Worm (Caenorhabditis elegans) whole organism, young adult: ENCODE measurements around the gene dph-3.

Experiments
- B0019.2 ChIP-seq: fragments of 200-800 bp; sonication (Bioruptor generic); conservative IDR thresholded peaks from 2 replicates; pipeline ENCODE4 v1.3.6; 2022; ENCODE audit warnings: missing genetic modification reagents, missing genetic modification characterization, missing compliant biosample characterization
- C17E4.6 ChIP-seq: fragments of 200-800 bp; sonication (Bioruptor generic); IDR thresholded peaks from 2 replicates; pipeline ENCODE4 v1.3.6; 2022; ENCODE audit warnings: missing genetic modification reagents, missing genetic modification characterization, missing compliant biosample characterization
- D2030.7 ChIP-seq: fragments of 200-800 bp; sonication (Bioruptor generic); IDR thresholded peaks from 2 replicates; pipeline ENCODE4 v1.3.6; 2022; ENCODE audit warnings: missing genetic modification reagents, missing genetic modification characterization, missing compliant biosample characterization
- F37B4.10 ChIP-seq: fragments of 200-800 bp; sonication (Bioruptor generic); IDR thresholded peaks from 2 replicates; pipeline ENCODE4 v1.3.6; 2022; ENCODE audit warnings: missing genetic modification characterization, missing compliant biosample characterization
- F39B2.1 ChIP-seq: fragments of 200-800 bp; sonication (Bioruptor generic); IDR thresholded peaks from 2 replicates; pipeline ENCODE4 v1.3.6; 2022; ENCODE audit warnings: missing genetic modification reagents, missing genetic modification characterization, missing compliant biosample characterization
- T26A5.8 ChIP-seq: sonication (generic microtip); optimal IDR thresholded peaks from 2 replicates; lab custom pipeline; 2016; ENCODE audit warnings: missing genetic modification characterization, missing compliant biosample characterization
- Y67H2A.10 ChIP-seq: fragments of 200-800 bp; sonication (Bioruptor generic); conservative IDR thresholded peaks from 2 replicates; pipeline ENCODE4 v1.3.6; 2022; ENCODE audit warnings: missing genetic modification reagents, missing genetic modification characterization, missing compliant biosample characterization
- ZK185.1 ChIP-seq: sonication (generic microtip); optimal IDR thresholded peaks from 2 replicates; lab custom pipeline; 2016; ENCODE audit warnings: mild to moderate bottlenecking, missing genetic modification characterization, missing compliant biosample characterization; ENCODE audit not compliant: poor library complexity, severe bottlenecking
- ama-1 ChIP-seq, 3 experiments: fragments of 150-350 bp in 1 of 3; sonication (generic microtip) in 2 of 3; optimal IDR thresholded peaks; 2 replicates each; lab custom pipeline; 2014 to 2018; ENCODE audit warnings: missing biosample characterization in 2 of 3, missing genetic modification characterization in 2 of 3, missing genetic modification reagents in 2 of 3
- aptf-3 ChIP-seq: fragments of 200-800 bp; sonication (Bioruptor generic); IDR thresholded peaks from 2 replicates; pipeline ENCODE4 v1.3.6; 2022; ENCODE audit warnings: missing genetic modification characterization, missing compliant biosample characterization
- athp-1 ChIP-seq: sonication (generic microtip); optimal IDR thresholded peaks from 2 replicates; lab custom pipeline; 2017; ENCODE audit warnings: mild to moderate bottlenecking, missing genetic modification characterization, missing compliant biosample characterization
- attf-5 ChIP-seq: fragments of 200-800 bp; sonication (Bioruptor generic); optimal IDR thresholded peaks from 2 replicates; lab custom pipeline; 2018; ENCODE audit warnings: mild to moderate bottlenecking, missing genetic modification characterization, missing compliant biosample characterization
- cebp-1 ChIP-seq, 2 experiments: fragments of 200-800 bp in 1 of 2; sonication (Bioruptor generic) in 1 of 2; sonication (generic microtip) in 1 of 2; IDR thresholded peaks in 1 of 2; optimal IDR thresholded peaks in 1 of 2; 2 replicates each; pipeline versions ENCODE4 v1.3.6 to Lab custom; 2017 to 2022; ENCODE audit warnings: missing compliant biosample characterization in 2 of 2, missing genetic modification characterization in 2 of 2, mild to moderate bottlenecking in 1 of 2, missing genetic modification reagents in 1 of 2, moderate library complexity in 1 of 2
- cebp-2 ChIP-seq: fragments of 200-800 bp; sonication (Bioruptor generic); IDR thresholded peaks from 2 replicates; pipeline ENCODE4 v1.3.6; 2022; ENCODE audit warnings: missing genetic modification characterization, missing compliant biosample characterization
- ceh-100 ChIP-seq: fragments of 200-800 bp; sonication (Bioruptor generic); IDR thresholded peaks from 2 replicates; pipeline ENCODE4 v1.3.6; 2022; ENCODE audit warnings: missing genetic modification reagents, missing genetic modification characterization, missing compliant biosample characterization
- ceh-27 ChIP-seq: fragments of 200-800 bp; sonication (Bioruptor generic); optimal IDR thresholded peaks from 2 replicates; lab custom pipeline; 2018; ENCODE audit warnings: mild to moderate bottlenecking, missing genetic modification characterization, moderate library complexity, missing compliant biosample characterization
- ceh-40 ChIP-seq: fragments of 200-800 bp; sonication (Bioruptor generic); IDR thresholded peaks from 2 replicates; pipeline ENCODE4 v1.3.6; 2022; ENCODE audit warnings: missing genetic modification characterization, missing compliant biosample characterization
- die-1 ChIP-seq: sonication (generic microtip); optimal IDR thresholded peaks from 2 replicates; lab custom pipeline; 2016; ENCODE audit warnings: missing genotype, mild to moderate bottlenecking, missing genetic modification characterization, missing compliant biosample characterization
- dpl-1 ChIP-seq: fragments of 150-350 bp; optimal IDR thresholded peaks from 2 replicates; lab custom pipeline; 2014; ENCODE audit warnings: missing biosample characterization, missing genetic modification reagents, missing genetic modification characterization
- egl-44 ChIP-seq: fragments of 200-800 bp; sonication (Bioruptor generic); IDR thresholded peaks from 2 replicates; pipeline ENCODE4 v1.3.6; 2022; ENCODE audit warnings: missing genetic modification reagents, missing genetic modification characterization, missing compliant biosample characterization
- egrh-3 ChIP-seq: fragments of 200-800 bp; sonication (Bioruptor generic); IDR thresholded peaks from 2 replicates; pipeline ENCODE4 v1.3.6; 2022; ENCODE audit warnings: missing genetic modification reagents, missing genetic modification characterization, missing compliant biosample characterization
- ets-4 ChIP-seq: fragments of 200-800 bp; sonication (Bioruptor generic); optimal IDR thresholded peaks from 2 replicates; lab custom pipeline; 2018; ENCODE audit warnings: mild to moderate bottlenecking, missing genetic modification characterization, missing compliant biosample characterization
- gei-17 ChIP-seq: fragments of 200-800 bp; sonication (Bioruptor generic); optimal IDR thresholded peaks from 2 replicates; lab custom pipeline; 2018; ENCODE audit warnings: mild to moderate bottlenecking, missing genetic modification characterization, missing compliant biosample characterization
- hlh-26 ChIP-seq: fragments of 200-800 bp; sonication (Bioruptor generic); conservative IDR thresholded peaks from 2 replicates; pipeline ENCODE4 v1.3.6; 2022; ENCODE audit warnings: missing genetic modification reagents, missing genetic modification characterization, missing compliant biosample characterization
- lag-1 ChIP-seq: fragments of 200-800 bp; sonication (Bioruptor generic); IDR thresholded peaks from 2 replicates; pipeline ENCODE4 v1.3.6; 2022; ENCODE audit warnings: missing genetic modification reagents, missing genetic modification characterization, missing compliant biosample characterization
- let-526 ChIP-seq: fragments of 200-800 bp; sonication (Bioruptor generic); IDR thresholded peaks from 2 replicates; pipeline ENCODE4 v1.3.6; 2022; ENCODE audit warnings: missing genetic modification reagents, missing genetic modification characterization, missing compliant biosample characterization
- lin-35 ChIP-seq, 3 experiments: fragments of 150-350 bp in 2 of 3; sonication (generic microtip) in 1 of 3; optimal IDR thresholded peaks; 2 replicates each; lab custom pipeline; 2014 to 2018; ENCODE audit warnings: missing biosample characterization in 3 of 3, missing genetic modification characterization in 3 of 3, missing genetic modification reagents in 3 of 3
- madf-10 ChIP-seq: sonication (generic microtip); optimal IDR thresholded peaks from 2 replicates; lab custom pipeline; 2016; ENCODE audit warnings: mild to moderate bottlenecking, missing genetic modification characterization, missing compliant biosample characterization
- madf-6 ChIP-seq: fragments of 200-800 bp; sonication (Bioruptor generic); IDR thresholded peaks from 2 replicates; pipeline ENCODE4 v1.3.6; 2022; ENCODE audit warnings: missing genetic modification reagents, missing genetic modification characterization, missing compliant biosample characterization
- mel-28 ChIP-seq: sonication (generic microtip); optimal IDR thresholded peaks from 2 replicates; lab custom pipeline; 2016; ENCODE audit warnings: borderline replicate concordance, mild to moderate bottlenecking, missing genetic modification characterization, missing compliant biosample characterization
- mes-4 ChIP-seq: sonication (generic microtip); optimal IDR thresholded peaks from 2 replicates; lab custom pipeline; 2016; ENCODE audit warnings: missing genotype, missing genetic modification characterization, missing compliant biosample characterization
- nhr-120 ChIP-seq: fragments of 200-800 bp; sonication (Bioruptor generic); IDR thresholded peaks from 2 replicates; pipeline ENCODE4 v1.3.6; 2022; ENCODE audit warnings: missing genetic modification characterization, missing compliant biosample characterization
- nhr-27 ChIP-seq: fragments of 200-800 bp; sonication (Bioruptor generic); optimal IDR thresholded peaks from 2 replicates; lab custom pipeline; 2018; ENCODE audit warnings: mild to moderate bottlenecking, missing genetic modification characterization, moderate library complexity, missing compliant biosample characterization
- nhr-80 ChIP-seq: sonication (generic microtip); optimal IDR thresholded peaks from 2 replicates; lab custom pipeline; 2016; ENCODE audit warnings: missing genetic modification characterization, missing compliant biosample characterization
- nhr-90 ChIP-seq: sonication (generic microtip); optimal IDR thresholded peaks from 2 replicates; lab custom pipeline; 2016; ENCODE audit warnings: missing genotype, mild to moderate bottlenecking, missing genetic modification characterization, missing compliant biosample characterization
- pbrm-1 ChIP-seq: fragments of 200-800 bp; sonication (Bioruptor generic); IDR thresholded peaks from 2 replicates; pipeline ENCODE4 v1.3.6; 2022; ENCODE audit warnings: missing genetic modification reagents, missing genetic modification characterization, missing compliant biosample characterization
- pha-4 ChIP-seq: fragments of 150-350 bp; sonication (generic microtip); optimal IDR thresholded peaks from 2 replicates; lab custom pipeline; 2014; ENCODE audit warnings: missing biosample characterization, missing genetic modification reagents, missing genetic modification characterization
- rec-8 ChIP-seq, 2 experiments: sonication (generic microtip); optimal IDR thresholded peaks; 2 replicates each; lab custom pipeline; 2016; ENCODE audit warnings: mild to moderate bottlenecking in 2 of 2, missing genetic modification characterization in 2 of 2, missing genetic modification reagents in 2 of 2, missing genotype in 2 of 2, missing biosample characterization in 1 of 2, missing compliant biosample characterization in 1 of 2, moderate library complexity in 1 of 2
- sptf-2 ChIP-seq: fragments of 200-800 bp; sonication (Bioruptor generic); optimal IDR thresholded peaks from 2 replicates; lab custom pipeline; 2018; ENCODE audit warnings: mild to moderate bottlenecking, missing genetic modification characterization, missing compliant biosample characterization
- tbp1 ChIP-seq: fragments of 200-800 bp; sonication (Bioruptor generic); optimal IDR thresholded peaks from 2 replicates; lab custom pipeline; 2018; ENCODE audit warnings: mild to moderate bottlenecking, missing genetic modification characterization, missing compliant biosample characterization
- xnd-1 ChIP-seq: sonication (generic microtip); optimal IDR thresholded peaks from 2 replicates; lab custom pipeline; 2016; ENCODE audit warnings: missing genotype, missing genetic modification reagents, missing genetic modification characterization, missing compliant biosample characterization
- ztf-28 ChIP-seq: fragments of 200-800 bp; sonication (Bioruptor generic); IDR thresholded peaks from 2 replicates; pipeline ENCODE4 v1.3.6; 2022; ENCODE audit warnings: missing genetic modification reagents, missing genetic modification characterization, missing compliant biosample characterization

Gene dph-3

DNA sequence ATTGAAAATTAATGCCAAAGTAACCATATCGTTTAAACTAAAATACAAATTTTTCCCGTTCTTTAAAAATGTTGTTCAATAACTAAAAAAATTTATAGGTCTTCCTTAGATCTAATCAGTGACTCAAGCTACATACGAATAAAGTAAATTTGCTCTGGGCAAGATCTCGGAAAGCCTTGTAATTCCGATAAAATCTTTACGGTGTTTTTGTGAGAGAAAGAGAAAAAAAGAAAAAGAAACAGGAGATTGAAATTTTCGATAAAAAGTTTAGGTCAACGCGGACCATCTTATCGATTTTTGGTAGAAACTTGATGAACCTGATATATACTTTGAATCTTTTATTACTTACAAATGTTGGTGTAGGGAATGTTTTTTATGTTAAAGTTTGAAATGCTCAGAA lies 16.2 kb downstream of the dph-3 start:
- TF ChIP-seq attf-5 (GFP tag; lab: Kevin White, UChicago) (no peak), ceh-100 (GFP tag; lab: Robert Waterston, UW) (no peak), pha-4 (tag; lab: Kevin White, UChicago) (no peak), madf-10 (tag; lab: Kevin White, UChicago) (no peak), nhr-90 (tag; lab: Kevin White, UChicago) (no peak), aptf-3 (GFP tag; lab: Robert Waterston, UW) (no peak), D2030.7 (no peak), sptf-2 (GFP tag; lab: Kevin White, UChicago) (no peak), nhr-80 (no peak), athp-1 (tag; lab: Kevin White, UChicago) (no peak), lin-35 (GFP tag; optimal IDR thresholded peaks at IDR 0.05; lab: Kevin White, UChicago) (no peak), tbp1 (GFP tag; lab: Kevin White, UChicago) (no peak)

ce11 chrIV:9724948-9725347 lies 18.0 kb downstream of the dph-3 start, which contains the start of the genes nhr-138 and C28D4.18:
nhr-138 (plus strand) TSS chrIV:9725251.
C28D4.18 (plus strand) TSS chrIV:9725280.
- no peak for TF ChIP-seq Y67H2A.10 (GFP tag; lab: Robert Waterston, UW)
- no peak for TF ChIP-seq madf-10 (tag; lab: Kevin White, UChicago)
- no peak for TF ChIP-seq F37B4.10 (GFP tag; lab: Robert Waterston, UW)
- no peak for TF ChIP-seq tbp1 (GFP tag; lab: Kevin White, UChicago)
- no peak for TF ChIP-seq ceh-40

DNA sequence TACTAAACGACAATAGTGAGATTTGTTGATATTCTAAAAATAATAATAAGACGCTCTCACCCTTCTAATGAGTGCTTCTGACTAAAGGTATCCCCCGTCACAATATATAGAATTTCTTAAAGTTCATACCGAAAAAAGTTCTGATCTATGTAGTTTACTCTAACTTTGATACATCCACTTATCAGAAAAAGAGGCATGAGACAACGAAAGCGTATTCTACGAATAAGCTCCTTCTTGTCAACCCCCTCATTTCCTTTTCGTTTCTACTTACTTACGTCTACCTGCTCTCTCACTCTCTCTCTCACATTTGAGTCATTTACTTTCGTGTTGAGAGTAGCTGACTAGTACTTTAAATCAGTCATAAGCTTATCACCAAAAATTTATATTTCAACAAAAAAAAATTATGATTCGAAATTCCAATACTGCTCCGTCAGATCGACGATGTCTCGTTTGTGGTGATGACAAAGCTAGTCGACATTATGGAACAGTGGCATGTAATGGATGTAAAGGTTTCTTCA lies 18.6 kb downstream of the dph-3 start:
- TF ChIP-seq mes-4 (tag; lab: Kevin White, UChicago) (no peak), ZK185.1 (no peak), dpl-1 (GFP tag; lab: Kevin White, UChicago) (no peak), pbrm-1 (no peak), F37B4.10 (GFP tag; lab: Robert Waterston, UW) (no peak), rec-8 (tag; optimal IDR thresholded peaks at IDR 0.05; lab: Kevin White, UChicago) (no peak), ets-4 (no peak), ceh-27 (GFP tag; lab: Kevin White, UChicago) (no peak), nhr-120 (no peak), xnd-1 (no peak), cebp-2 (no peak), B0019.2 (no peak), nhr-90 (tag; lab: Kevin White, UChicago) (no peak)

DNA sequence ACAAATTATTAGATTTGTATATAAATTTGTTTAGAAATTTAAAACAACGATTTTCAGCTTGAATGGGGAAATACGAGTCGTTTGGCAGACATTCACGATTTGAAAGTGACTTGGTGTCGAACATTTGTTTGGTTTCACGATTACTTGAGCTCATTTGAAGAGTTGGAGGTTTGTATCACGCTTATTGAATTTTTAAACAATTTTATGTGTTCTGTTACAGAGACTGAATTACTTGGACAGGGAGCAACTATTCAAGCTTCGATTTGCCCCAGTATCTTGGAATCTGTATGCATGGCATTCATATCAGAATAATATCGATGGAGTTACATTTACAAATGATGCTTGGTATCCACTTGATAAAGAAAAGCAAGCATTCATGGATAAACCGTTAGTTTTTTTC lies 20.3 kb downstream of the dph-3 start:
- TF ChIP-seq egl-44, result no peak
- TF ChIP-seq F39B2.1 (GFP tag; lab: Robert Waterston, UW), result no peak
- no peak for TF ChIP-seq let-526 (GFP tag; lab: Robert Waterston, UW)
- no peak for TF ChIP-seq madf-6 (GFP tag; lab: Robert Waterston, UW)
- TF ChIP-seq gei-17 (GFP tag; lab: Kevin White, UChicago), result no peak
- TF ChIP-seq die-1, result no peak
- TF ChIP-seq C17E4.6, result no peak
- TF ChIP-seq ets-4, result no peak
- no peak for TF ChIP-seq nhr-27 (tag; lab: Kevin White, UChicago)
- no peak for TF ChIP-seq egrh-3
- TF ChIP-seq cebp-1 (GFP tag; IDR thresholded peaks at IDR 0.05; lab: Robert Waterston, UW), result no peak
- TF ChIP-seq cebp-1 (tag; optimal IDR thresholded peaks at IDR 0.05; lab: Kevin White, UChicago), result no peak
- no peak for TF ChIP-seq hlh-26 (GFP tag; lab: Robert Waterston, UW)
- TF ChIP-seq ama-1 (optimal IDR thresholded peaks at IDR 0.05; lab: Kevin White, UChicago), result no peak
- TF ChIP-seq ama-1 (GFP tag; optimal IDR thresholded peaks at IDR 0.05; lab: Kevin White, UChicago), result no peak
- no peak for TF ChIP-seq mel-28 (tag; lab: Kevin White, UChicago)
- TF ChIP-seq T26A5.8 (tag; lab: Kevin White, UChicago), result no peak
- TF ChIP-seq lag-1 (GFP tag; lab: Robert Waterston, UW), result no peak
- TF ChIP-seq cebp-2, result no peak
- TF ChIP-seq ztf-28 (GFP tag; lab: Robert Waterston, UW), result no peak
- TF ChIP-seq mes-4 (tag; lab: Kevin White, UChicago), result no peak
- TF ChIP-seq, all 124 proteins: peak for 0
